Fruit fly (Drosophila melanogaster): ENCODE results near the gene Cyp12a5.

Cyp12a5 gene

DNA sequence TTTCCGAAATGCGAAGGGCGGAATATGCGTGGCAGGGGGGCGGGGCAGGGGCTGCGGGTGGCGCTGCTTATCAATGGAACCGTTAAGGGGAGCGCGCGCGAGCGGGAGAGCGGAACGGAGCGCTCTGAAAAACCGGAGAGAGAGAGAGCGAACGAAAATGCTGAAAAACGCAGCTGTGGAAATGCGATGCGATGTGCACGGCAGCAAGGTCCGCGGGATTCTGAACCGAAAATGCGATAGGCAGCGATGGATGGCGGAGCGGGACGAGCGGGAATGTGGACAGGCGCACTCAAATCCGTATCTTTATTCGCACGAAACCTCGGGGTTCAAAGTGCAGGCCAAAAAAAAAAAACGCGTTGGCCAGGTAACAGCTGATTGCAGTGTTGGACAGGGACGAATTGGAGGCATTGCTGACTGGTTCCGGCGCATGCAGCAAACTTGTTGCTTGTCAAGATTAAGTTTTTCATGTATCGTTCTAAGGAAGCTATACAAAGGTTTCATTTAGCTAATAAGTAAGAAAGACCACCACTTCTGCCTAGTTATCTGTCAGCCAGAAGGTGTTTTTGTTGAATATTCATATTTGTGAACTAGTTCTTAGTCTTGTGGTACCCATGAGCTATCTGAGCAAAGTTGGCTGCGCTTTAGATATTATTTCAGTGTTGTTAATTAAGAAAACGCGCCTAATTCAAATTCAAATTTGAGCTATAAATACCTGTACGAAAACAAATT lies 15.2 kb downstream of the Cyp12a5 start, which contains the start of gene Ppcs:
Gene Ppcs (minus strand): TSS at position 400 of the 729 bp plus-strand sequence.
- TF ChIP-seq psq (optimal IDR thresholded peaks at IDR 0.05), result no peak
- no peak for TF ChIP-seq insv (optimal IDR thresholded peaks at IDR 0.05)
- no peak for TF ChIP-seq Sin3A (optimal IDR thresholded peaks at IDR 0.05)
- TF ChIP-seq h (optimal IDR thresholded peaks at IDR 0.05), result no peak
- no peak for TF ChIP-seq Myc (optimal IDR thresholded peaks at IDR 0.05)
- no peak for TF ChIP-seq ttk (optimal IDR thresholded peaks at IDR 0.05)

DNA sequence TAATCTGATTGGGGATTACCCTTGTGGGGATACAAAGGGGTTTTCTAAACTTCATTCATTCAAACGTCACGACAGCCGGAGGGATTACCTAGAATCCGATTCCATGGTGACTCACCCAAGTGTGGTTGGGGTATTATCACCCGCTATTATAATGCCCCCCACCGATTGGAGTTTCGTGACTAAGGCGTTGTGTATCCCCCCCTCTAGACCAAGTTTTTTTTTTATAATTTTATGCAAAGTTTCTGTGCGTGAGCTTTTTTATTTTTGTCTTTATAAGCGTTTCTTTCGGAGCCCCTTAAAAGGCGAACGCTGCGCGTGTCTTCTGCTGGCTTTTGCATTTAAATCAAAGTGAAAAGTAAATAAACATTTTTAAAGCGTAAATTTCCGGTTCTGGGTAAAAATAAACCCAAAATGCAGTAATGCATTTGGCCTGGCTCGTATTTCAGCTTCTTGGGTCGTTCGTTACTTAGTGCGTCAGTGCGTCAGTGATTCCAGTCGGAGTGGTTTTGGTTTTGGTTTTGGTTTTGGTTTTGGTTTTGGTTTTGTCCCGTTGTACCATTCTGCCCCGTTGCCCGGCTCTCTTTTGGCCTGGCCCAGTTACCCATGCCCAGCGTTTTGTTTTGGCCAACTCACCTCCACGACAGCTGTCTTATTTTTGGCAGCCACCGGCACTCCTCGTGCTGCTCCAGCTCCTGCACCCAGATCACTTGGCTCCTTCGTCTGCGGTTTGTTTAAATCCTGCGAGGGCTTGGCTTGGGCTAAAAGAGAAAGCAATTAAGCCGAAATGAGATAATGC lies 18.6 kb downstream of the Cyp12a5 start:
- TF ChIP-seq psq (optimal IDR thresholded peaks at IDR 0.05), result no peak

DNA sequence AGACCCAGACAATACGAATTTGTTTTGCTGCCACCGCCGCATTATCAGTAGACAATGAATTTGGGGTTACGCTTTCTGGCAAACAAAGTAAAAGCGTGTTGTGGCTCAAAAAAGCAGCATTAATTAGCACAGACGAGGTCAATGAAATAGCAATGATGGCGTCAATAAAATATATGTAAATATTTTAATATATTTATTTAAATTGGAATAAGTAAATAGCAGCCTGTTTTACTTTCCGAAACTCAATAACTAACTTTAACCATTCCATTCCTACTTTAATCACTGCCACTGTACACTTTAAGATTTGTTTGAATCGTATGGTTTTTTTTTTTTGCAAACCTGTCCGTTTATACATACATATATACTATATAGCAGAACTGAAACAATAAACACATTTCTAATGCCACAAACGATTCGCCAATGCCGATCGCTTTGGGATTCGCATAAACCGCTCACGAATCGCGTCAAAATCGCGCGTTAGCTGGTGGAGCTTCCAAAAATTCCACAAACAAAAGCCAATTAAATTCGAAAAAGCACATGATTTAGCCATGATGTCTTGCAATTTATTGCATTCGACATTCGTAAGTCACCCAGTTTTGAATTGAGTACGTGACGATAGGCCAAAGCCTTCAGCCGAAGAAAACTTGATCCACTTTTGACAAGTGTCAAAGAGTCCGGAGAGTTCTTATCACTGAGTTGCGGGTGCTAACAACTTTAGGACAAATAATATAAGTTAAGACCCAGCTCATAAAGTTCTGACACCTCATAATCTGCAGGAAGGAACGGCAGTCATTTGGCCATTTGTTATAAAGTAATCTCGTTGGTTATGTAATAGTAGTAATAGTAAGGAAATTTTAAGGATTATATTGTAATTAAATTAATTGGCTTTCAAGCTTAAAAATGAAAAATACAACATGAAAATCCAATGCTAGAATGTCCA lies 19.7 kb downstream of the Cyp12a5 start:
- TF ChIP-seq insv (optimal IDR thresholded peaks at IDR 0.05), result no peak
- no peak for TF ChIP-seq Myc (optimal IDR thresholded peaks at IDR 0.05)
- TF ChIP-seq psq (optimal IDR thresholded peaks at IDR 0.05), result no peak
- TF ChIP-seq h (optimal IDR thresholded peaks at IDR 0.05), result no peak
- no peak for TF ChIP-seq ttk (optimal IDR thresholded peaks at IDR 0.05)
- TF ChIP-seq Sin3A (optimal IDR thresholded peaks at IDR 0.05), result no peak

DNA sequence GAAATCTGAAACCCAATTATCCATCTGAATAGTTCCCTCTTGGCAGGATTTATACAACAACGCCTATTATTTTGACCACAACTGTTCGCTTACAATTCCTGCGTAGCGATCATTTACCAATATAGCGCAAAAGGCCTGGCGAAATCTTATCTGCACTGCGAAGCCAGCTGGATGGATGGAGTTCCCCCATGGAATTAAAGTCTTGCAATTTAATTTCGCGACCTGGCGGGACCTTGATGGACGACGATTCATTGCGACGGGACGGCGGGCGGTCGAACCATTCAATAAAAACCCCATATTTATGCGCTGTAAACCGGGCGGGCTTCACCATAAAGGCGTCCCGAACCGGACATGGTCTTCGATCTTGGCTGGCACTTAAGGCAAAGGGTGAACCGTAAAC lies 20.4 kb downstream of the Cyp12a5 start:
- no peak for TF ChIP-seq insv (optimal IDR thresholded peaks at IDR 0.05)
- TF ChIP-seq psq (optimal IDR thresholded peaks at IDR 0.05), result no peak
- TF ChIP-seq Sin3A (optimal IDR thresholded peaks at IDR 0.05), result no peak
- TF ChIP-seq ttk (optimal IDR thresholded peaks at IDR 0.05), result no peak
- no peak for TF ChIP-seq Myc (optimal IDR thresholded peaks at IDR 0.05)
- TF ChIP-seq h (optimal IDR thresholded peaks at IDR 0.05), result no peak

DNA sequence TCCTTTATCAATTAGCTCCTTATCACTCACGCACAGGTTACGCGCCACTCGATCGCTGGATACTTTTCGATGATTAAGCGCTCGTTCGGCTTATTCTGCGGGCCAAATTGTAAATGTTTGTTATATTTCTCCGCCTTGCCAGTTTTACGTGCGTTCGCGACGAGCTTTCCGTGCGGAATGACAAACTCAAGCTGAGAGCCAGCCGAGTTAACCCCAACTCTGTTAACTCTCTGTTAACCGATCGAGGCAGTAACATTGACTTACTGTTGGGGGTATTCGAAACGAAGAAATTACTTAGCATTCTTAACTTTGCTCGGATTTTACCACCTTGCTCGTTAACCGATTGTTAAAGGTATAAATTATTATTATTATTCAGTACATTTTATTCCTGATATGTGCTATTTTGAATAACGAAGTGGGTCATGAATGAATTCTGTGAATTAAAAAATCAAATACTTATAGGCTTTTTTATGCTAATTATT lies 21.1 kb downstream of the Cyp12a5 start, which contains the start of gene CG5835:
Gene CG5835 (minus strand): TSS at position 185 of the 482 bp plus-strand sequence.
- TF ChIP-seq ttk (optimal IDR thresholded peaks at IDR 0.05), result no peak
- TF ChIP-seq psq (optimal IDR thresholded peaks at IDR 0.05), result no peak
- no peak for TF ChIP-seq insv (optimal IDR thresholded peaks at IDR 0.05)
- no peak for TF ChIP-seq h (optimal IDR thresholded peaks at IDR 0.05)
- TF ChIP-seq Myc (optimal IDR thresholded peaks at IDR 0.05), result no peak
- TF ChIP-seq Sin3A (optimal IDR thresholded peaks at IDR 0.05), result no peak

DNA sequence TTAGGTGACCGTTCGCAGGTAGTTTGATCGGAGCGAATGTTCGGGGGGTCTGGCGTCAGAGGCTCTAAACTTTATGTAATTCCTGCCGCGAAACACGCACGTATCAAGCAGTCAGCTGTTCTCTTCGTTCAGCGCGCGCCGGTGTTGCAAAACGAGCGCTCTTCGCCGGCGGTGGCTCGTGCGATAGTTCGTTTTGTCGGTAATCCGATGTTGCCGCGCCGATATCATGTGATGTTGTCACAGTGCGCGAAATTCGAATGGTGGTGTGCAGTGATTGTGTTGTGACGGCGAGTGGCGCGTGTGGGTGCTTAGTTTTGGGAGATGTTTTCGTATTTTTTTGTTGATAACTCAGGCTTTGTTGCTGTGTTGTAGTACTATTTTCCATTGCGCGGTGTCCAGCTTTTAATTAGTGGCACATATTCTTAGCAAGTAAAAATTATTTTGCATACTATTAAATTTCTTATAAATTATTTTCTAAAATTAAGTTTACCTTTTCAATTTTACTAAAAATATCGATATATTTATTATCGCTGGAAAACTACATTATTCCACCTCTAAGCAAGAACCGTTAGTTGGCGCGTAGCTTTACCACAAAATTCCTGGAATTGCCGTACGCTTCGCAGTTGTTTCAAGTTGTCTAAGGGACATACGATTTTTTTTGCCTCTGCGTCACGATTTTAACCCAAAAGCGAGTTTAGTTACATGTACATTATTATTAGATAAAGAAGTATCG lies 24.4 kb downstream of the Cyp12a5 start, which contains the start of gene nanos:
Gene nanos (plus strand): TSS at position 569 of the 733 bp plus-strand sequence.
- TF ChIP-seq Sin3A (optimal IDR thresholded peaks at IDR 0.05) (no peak), insv (optimal IDR thresholded peaks at IDR 0.05) (no peak), ttk (optimal IDR thresholded peaks at IDR 0.05) (no peak), h (optimal IDR thresholded peaks at IDR 0.05) (no peak), Myc (optimal IDR thresholded peaks at IDR 0.05) (no peak), psq (optimal IDR thresholded peaks at IDR 0.05) (no peak)

DNA sequence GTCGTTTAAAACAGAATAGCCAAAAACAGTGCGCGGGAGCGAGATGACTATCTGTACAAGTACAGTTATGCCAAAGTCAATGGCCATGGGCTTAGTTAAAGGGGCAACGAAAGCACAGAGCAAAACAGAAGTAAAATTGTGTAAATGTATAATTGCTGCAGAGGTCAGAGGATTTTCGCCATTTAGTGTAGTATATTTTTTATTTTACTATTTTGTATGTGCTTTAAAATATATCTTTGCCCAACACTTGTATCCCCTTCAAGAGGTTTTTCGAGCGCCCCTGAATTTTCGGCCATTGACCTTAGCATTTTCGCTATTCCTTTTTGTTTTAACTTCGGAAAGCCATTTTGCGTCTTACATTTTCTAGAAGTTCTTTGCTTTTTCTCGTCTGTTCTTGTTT lies 25.5 kb downstream of the Cyp12a5 start:
- TF ChIP-seq psq (optimal IDR thresholded peaks at IDR 0.05) (no peak), Myc (optimal IDR thresholded peaks at IDR 0.05) (no peak), ttk (optimal IDR thresholded peaks at IDR 0.05) (no peak), Sin3A (optimal IDR thresholded peaks at IDR 0.05) (no peak), insv (optimal IDR thresholded peaks at IDR 0.05) (no peak), h (optimal IDR thresholded peaks at IDR 0.05) (no peak)

DNA sequence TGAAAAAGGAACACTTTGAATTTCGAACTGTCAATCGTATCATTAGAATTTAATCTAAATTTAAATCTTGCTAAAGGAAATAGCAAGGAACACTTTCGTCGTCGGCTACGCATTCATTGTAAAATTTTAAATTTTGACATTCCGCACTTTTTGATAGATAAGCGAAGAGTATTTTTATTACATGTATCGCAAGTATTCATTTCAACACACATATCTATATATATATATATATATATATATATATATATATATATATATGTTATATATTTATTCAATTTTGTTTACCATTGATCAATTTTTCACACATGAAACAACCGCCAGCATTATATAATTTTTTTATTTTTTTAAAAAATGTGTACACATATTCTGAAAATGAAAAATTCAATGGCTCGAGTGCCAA lies 27.3 kb downstream of the Cyp12a5 start, which contains the start of gene CG11779:
Gene CG11779 (minus strand): TSS at position 101 of the 400 bp plus-strand sequence.
- TF ChIP-seq insv (optimal IDR thresholded peaks at IDR 0.05) (no peak), Sin3A (optimal IDR thresholded peaks at IDR 0.05) (no peak), psq (optimal IDR thresholded peaks at IDR 0.05) (no peak), h (optimal IDR thresholded peaks at IDR 0.05) (no peak), Myc (optimal IDR thresholded peaks at IDR 0.05) (no peak)

DNA sequence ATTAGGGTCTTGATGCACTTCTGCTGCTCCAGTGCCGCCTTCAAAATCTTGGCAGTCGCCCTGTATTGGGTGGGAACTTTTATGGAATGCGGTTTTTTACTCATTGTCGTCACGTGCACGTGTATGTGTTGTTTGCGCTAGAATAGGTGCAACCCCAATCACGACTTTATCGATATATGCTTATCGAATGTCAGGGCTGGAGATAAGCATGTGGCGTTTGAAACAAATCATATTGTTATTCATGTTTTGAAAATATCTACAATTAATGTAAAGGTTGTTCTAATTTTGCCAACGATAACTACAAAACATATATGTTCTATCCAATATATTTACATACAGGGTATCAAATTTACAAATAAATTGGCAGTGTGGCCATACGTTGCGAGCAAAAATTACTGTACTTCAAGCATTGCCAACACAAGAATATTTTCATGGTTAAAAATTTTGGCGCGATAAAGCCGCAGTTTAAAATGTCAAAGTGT lies 29.7 kb downstream of the Cyp12a5 start, which contains the start of the genes CG42359 and Nsun5:
Gene CG42359 (minus strand): TSS at position 166 of the 482 bp plus-strand sequence.
Gene Nsun5 (minus strand): TSS at position 166 of the 482 bp plus-strand sequence.
- no peak for TF ChIP-seq h (optimal IDR thresholded peaks at IDR 0.05)
- TF ChIP-seq psq (optimal IDR thresholded peaks at IDR 0.05), result no peak
- TF ChIP-seq Sin3A (optimal IDR thresholded peaks at IDR 0.05), result no peak
- no peak for TF ChIP-seq Myc (optimal IDR thresholded peaks at IDR 0.05)
- TF ChIP-seq ttk (optimal IDR thresholded peaks at IDR 0.05), result no peak
- no peak for TF ChIP-seq insv (optimal IDR thresholded peaks at IDR 0.05)

DNA sequence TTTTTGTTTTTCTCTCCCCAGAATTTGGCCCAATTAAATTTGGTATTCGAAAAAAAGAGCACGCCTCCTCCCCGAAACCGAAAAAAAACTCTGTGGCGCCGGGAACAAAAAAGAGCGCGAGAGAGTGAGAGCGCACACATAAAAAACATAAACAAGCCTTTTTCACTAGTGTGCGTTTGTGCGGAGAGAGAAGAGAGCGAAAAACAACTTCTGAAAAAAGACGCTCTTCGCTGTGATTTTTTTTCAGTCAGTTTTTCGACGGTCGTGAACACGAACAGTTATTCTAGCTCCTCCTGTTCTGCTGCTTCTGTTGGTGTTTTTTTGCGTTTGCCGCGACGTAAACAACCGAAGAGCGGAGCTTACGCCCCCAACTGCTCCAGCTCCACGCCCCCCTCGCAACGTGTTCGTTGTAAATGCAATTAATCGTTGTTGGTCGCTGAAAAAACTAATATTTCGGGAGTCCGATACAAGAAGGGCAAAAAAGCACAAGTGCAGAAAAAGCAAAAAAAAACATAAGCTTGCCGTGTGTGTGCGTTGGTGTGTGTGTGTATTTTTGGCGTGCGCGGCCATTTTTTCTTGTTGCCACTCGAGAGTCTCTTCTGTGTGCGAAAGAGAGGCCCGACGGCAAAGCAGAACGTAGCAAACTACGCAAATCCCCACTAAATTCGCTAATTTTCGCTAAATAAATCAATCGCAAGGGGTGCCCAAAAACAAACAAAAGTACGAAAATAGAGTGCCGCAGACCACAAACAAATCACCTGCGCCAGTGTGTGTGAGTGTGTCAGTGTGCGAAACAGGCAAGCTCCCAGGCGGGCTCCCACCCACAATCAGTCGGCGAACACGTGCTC lies 31.7 kb downstream of the Cyp12a5 start, which contains the start of gene sqz:
Gene sqz (plus strand): TSS at position 240 of the 848 bp plus-strand sequence.
- TF ChIP-seq psq (optimal IDR thresholded peaks at IDR 0.05) (no peak), Sin3A (optimal IDR thresholded peaks at IDR 0.05) (no peak), Myc (optimal IDR thresholded peaks at IDR 0.05) (no peak), h (optimal IDR thresholded peaks at IDR 0.05) (no peak), insv (optimal IDR thresholded peaks at IDR 0.05) (no peak), ttk (optimal IDR thresholded peaks at IDR 0.05) (no peak)
